Fruit fly (Drosophila melanogaster): ENCODE data around the gene loco.

The loco gene

DNA sequence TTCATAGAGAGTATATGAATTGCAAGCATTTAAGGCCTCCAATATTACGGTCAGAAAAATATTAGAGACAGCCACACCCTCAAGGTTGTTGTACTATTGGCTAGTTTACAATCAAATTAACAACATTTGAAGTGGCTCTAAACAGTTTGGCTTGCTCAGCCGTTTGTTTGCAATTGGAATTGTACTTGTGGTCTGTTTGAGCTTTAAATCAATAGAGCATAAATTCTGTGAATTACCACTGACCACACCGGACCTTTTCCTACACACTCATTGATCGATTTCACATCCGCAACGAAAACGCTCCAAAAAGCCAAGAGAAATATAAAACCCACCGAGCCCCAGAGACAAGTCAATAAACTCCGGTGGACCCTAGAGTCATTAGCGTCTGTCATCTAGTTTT, 65.6 kb downstream of the loco start:
- no peak for TF ChIP-seq fd96Ca (GFP tag; IDR thresholded peaks at IDR 0.05)
- TF ChIP-seq CG14655 (GFP tag; optimal IDR thresholded peaks at IDR 0.05) = no peak
- no peak for TF ChIP-seq CG9948 (tag; optimal IDR thresholded peaks at IDR 0.05)
- TF ChIP-seq gl (tag; optimal IDR thresholded peaks at IDR 0.05) = no peak
- TF ChIP-seq Pif1A (GFP tag; optimal IDR thresholded peaks at IDR 0.05) = no peak
- TF ChIP-seq CG32121 (GFP tag; IDR thresholded peaks at IDR 0.05) = no peak
- TF ChIP-seq CG15710 (tag; optimal IDR thresholded peaks at IDR 0.05) = no peak
- TF ChIP-seq CG13204 (GFP tag; optimal IDR thresholded peaks at IDR 0.05) = no peak
- no peak for TF ChIP-seq rn (GFP tag; IDR thresholded peaks at IDR 0.05)
- TF ChIP-seq CG12605 (GFP tag; IDR thresholded peaks at IDR 0.05) = no peak
- no peak for TF ChIP-seq CG34367 (tag; optimal IDR thresholded peaks at IDR 0.05)
- no peak for TF ChIP-seq CG8159 (tag; optimal IDR thresholded peaks at IDR 0.05)
- no peak for TF ChIP-seq Pif1B (GFP tag; optimal IDR thresholded peaks at IDR 0.05)
- no peak for TF ChIP-seq Snoo (tag; optimal IDR thresholded peaks at IDR 0.05)

Data from whole organism, pupa.